Fruit fly (Drosophila melanogaster): ENCODE measurements around the gene CG44836.

The CG44836 gene

DNA sequence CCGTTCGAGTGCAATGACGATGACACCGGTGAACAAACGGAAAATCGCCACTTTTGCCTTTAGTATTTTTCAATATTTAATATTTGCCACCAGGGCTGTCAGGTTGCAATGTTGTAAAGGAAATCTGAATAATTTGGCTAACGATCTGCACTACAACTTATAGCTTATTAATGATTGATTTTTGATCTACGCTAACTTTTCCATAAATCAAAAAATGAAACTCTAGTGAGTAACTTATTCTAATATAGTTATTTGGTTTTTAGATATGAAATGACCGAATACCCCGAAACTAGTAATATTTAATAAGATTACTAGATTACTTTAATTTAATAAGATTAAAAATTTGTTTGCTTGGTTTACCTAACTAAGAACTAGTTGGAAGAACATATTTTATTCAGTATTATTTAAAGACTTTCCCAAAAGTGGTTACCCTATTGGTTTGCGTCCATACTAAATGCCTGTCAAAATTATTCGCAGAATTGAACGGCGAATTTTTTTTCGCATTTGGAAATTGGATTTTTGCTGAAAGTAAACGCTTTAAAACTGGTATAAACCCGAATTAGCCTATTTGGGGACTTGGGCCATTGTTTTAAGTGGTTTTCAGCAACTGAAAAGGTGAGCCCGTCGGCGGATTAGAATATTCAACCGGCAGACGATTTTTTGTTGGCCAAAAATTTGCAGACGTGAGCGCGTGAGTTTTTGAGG lies 14.0 kb downstream of the CG44836 start, which contains the start of the genes Agpat3 and RAF2:
TSS of gene Agpat3 (minus strand) at position 78 of the 705 bp plus-strand sequence.
TSS of gene RAF2 (plus strand) at position 448 of the 705 bp plus-strand sequence.
- TF ChIP-seq cic (GFP tag; optimal IDR thresholded peaks at IDR 0.05) (no peak), CG12768 (GFP tag; optimal IDR thresholded peaks at IDR 0.05) (no peak), toe (GFP tag; optimal IDR thresholded peaks at IDR 0.05) (peak; percentile 60), pad (GFP tag; optimal IDR thresholded peaks at IDR 0.05) (no peak), Hr96 (GFP tag; optimal IDR thresholded peaks at IDR 0.05) (peak; percentile 5), CG7101 (tag; optimal IDR thresholded peaks at IDR 0.05) (peak; percentile 7), CG7045 (GFP tag; optimal IDR thresholded peaks at IDR 0.05) (no peak), CG14711 (tag; optimal IDR thresholded peaks at IDR 0.05) (peak; percentile 86), CG5204 (GFP tag; optimal IDR thresholded peaks at IDR 0.05) (no peak), CG11617 (GFP tag; optimal IDR thresholded peaks at IDR 0.05) (peak; percentile 27)

DNA sequence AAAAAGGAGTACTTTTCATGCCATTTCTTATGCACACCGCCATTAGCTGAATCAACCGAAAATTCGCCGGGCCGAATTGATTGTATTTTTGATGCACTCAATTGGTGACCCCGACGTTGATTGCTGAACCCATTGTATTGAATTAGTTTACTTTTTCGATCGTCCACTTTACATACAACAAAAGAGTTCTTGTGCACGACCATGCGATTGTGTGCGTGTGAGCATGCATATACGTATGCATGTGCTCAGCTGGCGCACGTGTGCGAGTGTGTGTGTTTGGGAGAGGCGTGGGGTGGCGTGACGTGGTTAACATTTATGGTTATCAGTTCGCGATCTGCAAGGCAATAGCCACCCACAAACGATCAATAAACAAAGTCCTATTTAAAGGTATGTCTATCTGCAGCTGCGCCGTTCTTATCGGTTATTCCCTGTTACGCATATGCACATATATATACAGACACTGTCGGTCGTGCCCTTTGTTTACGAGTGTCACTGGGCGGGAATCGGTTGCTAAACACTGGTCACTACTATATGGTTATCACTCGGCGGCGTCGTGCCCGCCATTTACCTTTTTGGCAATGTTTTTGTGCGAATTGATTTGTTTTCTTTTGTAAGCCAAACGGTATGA lies 14.7 kb downstream of the CG44836 start:
- TF ChIP-seq kay (GFP tag; ENCODE audit: borderline replicate concordance), result peak; percentile 89
- TF ChIP-seq cic (GFP tag; optimal IDR thresholded peaks at IDR 0.05), result peak; percentile 93
- TF ChIP-seq CG14711 (tag; optimal IDR thresholded peaks at IDR 0.05), result no peak
- TF ChIP-seq Mnt (GFP tag; optimal IDR thresholded peaks at IDR 0.05), result peak; percentile 96
- peak; percentile 24 for TF ChIP-seq tj (GFP tag; optimal IDR thresholded peaks at IDR 0.05)
- peak; percentile 42 for TF ChIP-seq CG7101 (tag; optimal IDR thresholded peaks at IDR 0.05)
- TF ChIP-seq CG1620 (GFP tag; optimal IDR thresholded peaks at IDR 0.05), result peak; percentile 3
- TF ChIP-seq CG7045 (GFP tag; optimal IDR thresholded peaks at IDR 0.05), result peak; percentile 50
- peak; percentile 86 for TF ChIP-seq bab1 (GFP tag; optimal IDR thresholded peaks at IDR 0.05)
- peak; percentile 54 for TF ChIP-seq CG12768 (GFP tag; optimal IDR thresholded peaks at IDR 0.05)
- peak; percentile 45 for TF ChIP-seq pad (GFP tag; optimal IDR thresholded peaks at IDR 0.05)
- no peak for TF ChIP-seq Clk (GFP tag; optimal IDR thresholded peaks at IDR 0.05)
- no peak for TF ChIP-seq toe (GFP tag; optimal IDR thresholded peaks at IDR 0.05)
- peak; percentile 27 for TF ChIP-seq CG33017 (tag; optimal IDR thresholded peaks at IDR 0.05)
- no peak for TF ChIP-seq Crg-1 (GFP tag; optimal IDR thresholded peaks at IDR 0.05)

DNA sequence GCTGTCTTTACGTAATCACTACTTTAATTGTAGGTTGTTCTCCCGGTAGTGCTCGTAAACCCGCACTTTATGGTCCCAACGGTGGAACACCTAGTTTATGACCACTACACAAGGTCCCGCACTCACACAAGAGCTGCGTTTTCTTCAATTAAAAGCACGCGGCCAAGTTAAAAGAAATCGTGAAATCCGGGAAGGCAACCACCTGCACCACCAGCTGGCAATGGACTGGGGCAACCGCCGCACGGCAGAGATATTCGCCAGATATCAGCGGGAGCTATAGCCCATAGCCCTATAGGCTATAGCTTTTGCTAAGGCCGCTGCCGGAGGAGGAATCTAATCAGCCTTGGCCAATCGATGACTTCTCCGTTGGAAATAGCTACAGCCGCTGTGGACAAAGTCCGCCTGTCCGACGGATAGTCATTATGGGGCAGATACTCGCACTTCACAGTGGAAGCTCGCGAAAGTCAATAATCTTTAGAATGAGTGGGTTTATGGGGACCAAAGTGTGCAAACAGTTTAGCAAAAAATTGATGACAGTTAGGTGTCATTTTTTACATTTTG lies 15.8 kb downstream of the CG44836 start:
- TF ChIP-seq CG12768 (GFP tag; optimal IDR thresholded peaks at IDR 0.05), result peak; percentile 39
- peak; percentile 84 for TF ChIP-seq cic (GFP tag; optimal IDR thresholded peaks at IDR 0.05)
- no peak for TF ChIP-seq tj (GFP tag; optimal IDR thresholded peaks at IDR 0.05)
- TF ChIP-seq Hr96 (GFP tag; optimal IDR thresholded peaks at IDR 0.05), result peak; percentile 27
- TF ChIP-seq CG14711 (tag; optimal IDR thresholded peaks at IDR 0.05), result no peak
- peak; percentile 59 for TF ChIP-seq Mnt (GFP tag; optimal IDR thresholded peaks at IDR 0.05)
- TF ChIP-seq kay (GFP tag; ENCODE audit: borderline replicate concordance), result peak; percentile 70
- TF ChIP-seq CG7045 (GFP tag; optimal IDR thresholded peaks at IDR 0.05), result no peak

dm6 chr3L:16383056-16383455 lies 17.0 kb downstream of the CG44836 start:
- TF ChIP-seq CG12768 (GFP tag; optimal IDR thresholded peaks at IDR 0.05), result no peak
- TF ChIP-seq ovo (GFP tag; optimal IDR thresholded peaks at IDR 0.05), result peak; percentile 44
- peak; percentile 50 for TF ChIP-seq kay (GFP tag; ENCODE audit: borderline replicate concordance)

DNA sequence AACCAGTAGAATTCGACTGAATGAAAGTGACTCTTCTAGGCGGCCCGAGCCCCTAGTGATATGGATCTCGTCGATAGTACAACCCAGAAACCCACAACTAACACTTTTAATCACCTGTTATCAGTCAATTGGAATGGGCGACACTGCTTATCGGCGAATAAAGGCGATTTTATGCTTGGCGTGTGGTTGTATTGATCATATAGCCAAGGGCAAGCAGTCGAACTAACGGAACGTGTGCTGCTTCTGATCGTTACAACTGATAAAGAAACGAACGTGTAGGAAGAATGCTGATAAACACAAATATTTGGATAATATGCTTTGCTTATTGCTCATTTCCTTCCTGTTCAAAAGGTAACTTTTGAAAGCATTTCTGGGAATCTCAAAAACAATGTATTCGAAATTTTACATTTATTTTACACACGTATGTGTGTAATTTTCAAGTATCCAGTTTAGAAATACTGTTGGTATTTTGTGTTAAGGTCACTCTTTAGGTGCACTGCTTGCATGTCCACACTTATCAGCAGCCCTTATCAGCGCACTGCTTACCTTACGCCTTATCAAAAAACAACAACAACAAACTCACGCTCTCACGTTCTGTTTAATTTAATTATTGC lies 18.8 kb downstream of the CG44836 start, which contains the start of gene Agpat4:
TSS of gene Agpat4 (minus strand) at position 387 of the 614 bp plus-strand sequence.
- TF ChIP-seq cnc (optimal IDR thresholded peaks at IDR 0.05) (no peak), Mnt (GFP tag; optimal IDR thresholded peaks at IDR 0.05) (peak; percentile 3), ovo (GFP tag; optimal IDR thresholded peaks at IDR 0.05) (peak; percentile 77), Crg-1 (GFP tag; optimal IDR thresholded peaks at IDR 0.05) (no peak), CG5204 (GFP tag; optimal IDR thresholded peaks at IDR 0.05) (no peak), cic (GFP tag; optimal IDR thresholded peaks at IDR 0.05) (peak; percentile 91)

dm6 chr3L:16380770-16381169 lies 19.3 kb downstream of the CG44836 start:
- TF ChIP-seq Hr96 (GFP tag; optimal IDR thresholded peaks at IDR 0.05) (peak; percentile 66), ovo (GFP tag; optimal IDR thresholded peaks at IDR 0.05) (no peak), CG7101 (tag; optimal IDR thresholded peaks at IDR 0.05) (peak; percentile 81), tj (GFP tag; optimal IDR thresholded peaks at IDR 0.05) (no peak), CG33017 (tag; optimal IDR thresholded peaks at IDR 0.05) (peak; percentile 78), pad (GFP tag; optimal IDR thresholded peaks at IDR 0.05) (peak; percentile 41), CG5204 (GFP tag; optimal IDR thresholded peaks at IDR 0.05) (no peak), CG7045 (GFP tag; optimal IDR thresholded peaks at IDR 0.05) (peak; percentile 38), cnc (optimal IDR thresholded peaks at IDR 0.05) (no peak), bab1 (GFP tag; optimal IDR thresholded peaks at IDR 0.05) (peak; percentile 75), Crg-1 (GFP tag; optimal IDR thresholded peaks at IDR 0.05) (peak; percentile 60), Mnt (GFP tag; optimal IDR thresholded peaks at IDR 0.05) (peak; percentile 30), CG11617 (GFP tag; optimal IDR thresholded peaks at IDR 0.05) (peak; percentile 58), toe (GFP tag; optimal IDR thresholded peaks at IDR 0.05) (peak; percentile 73), cic (GFP tag; optimal IDR thresholded peaks at IDR 0.05) (no peak), kay (GFP tag; ENCODE audit: borderline replicate concordance) (peak; percentile 62), CG14711 (tag; optimal IDR thresholded peaks at IDR 0.05) (peak; percentile 67), CG1620 (GFP tag; optimal IDR thresholded peaks at IDR 0.05) (peak; percentile 26), Clk (GFP tag; optimal IDR thresholded peaks at IDR 0.05) (no peak), CG12768 (GFP tag; optimal IDR thresholded peaks at IDR 0.05) (peak; percentile 81)

All from whole organism, adult.